Worm (Caenorhabditis elegans) whole organism, L4 larva: ENCODE data around the gene rga-3.

Experiments used
- F37D6.2 ChIP-seq: sonication (generic microtip); optimal IDR thresholded peaks from 2 replicates; lab custom pipeline; 2016; ENCODE audit warnings: mild to moderate bottlenecking, missing genetic modification characterization, missing compliant biosample characterization
- R02D3.7 ChIP-seq: fragments of 150-350 bp; sonication (generic microtip); optimal IDR thresholded peaks from 3 replicates; lab custom pipeline; 2014; ENCODE audit warnings: missing biosample characterization, missing genetic modification characterization
- T20F7.1 ChIP-seq: fragments of 200-800 bp; sonication (Bioruptor generic); optimal IDR thresholded peaks from 2 replicates; lab custom pipeline; 2018; ENCODE audit warnings: mild to moderate bottlenecking, missing genetic modification characterization, missing compliant biosample characterization
- T26A8.4 ChIP-seq: fragments of 200-800 bp; sonication (Bioruptor generic); IDR thresholded peaks from 2 replicates; pipeline ENCODE4 v1.3.6; 2022; ENCODE audit warnings: missing genetic modification characterization, missing compliant biosample characterization
- Y5F2A.4 ChIP-seq: fragments of 200-800 bp; sonication (Bioruptor generic); optimal IDR thresholded peaks from 2 replicates; lab custom pipeline; 2018; ENCODE audit warnings: mild to moderate bottlenecking, missing genetic modification characterization, missing compliant biosample characterization
- ZK546.5 ChIP-seq, 2 experiments: sonication (generic microtip); optimal IDR thresholded peaks; 2 replicates each; lab custom pipeline; 2017; ENCODE audit warnings: missing biosample characterization in 2 of 2, missing genetic modification characterization in 2 of 2
- ceh-20 ChIP-seq: fragments of 200-800 bp; sonication (Bioruptor generic); IDR thresholded peaks from 2 replicates; pipeline ENCODE4 v1.3.6; 2022; ENCODE audit warnings: missing genetic modification reagents, missing genetic modification characterization, missing compliant biosample characterization
- ceh-28 ChIP-seq: fragments of 150-350 bp; optimal IDR thresholded peaks from 2 replicates; lab custom pipeline; 2014; ENCODE audit warnings: missing biosample characterization, missing genetic modification reagents, missing genetic modification characterization
- ceh-32 ChIP-seq: sonication (generic microtip); optimal IDR thresholded peaks from 2 replicates; lab custom pipeline; 2016; ENCODE audit warnings: mild to moderate bottlenecking, missing genetic modification characterization, missing compliant biosample characterization; ENCODE audit not compliant: poor library complexity
- ceh-82 ChIP-seq: sonication (generic microtip); optimal IDR thresholded peaks from 2 replicates; lab custom pipeline; 2017; ENCODE audit warnings: missing biosample characterization, missing genetic modification characterization
- ctbp-1 ChIP-seq: fragments of 200-800 bp; sonication (Bioruptor generic); IDR thresholded peaks from 2 replicates; pipeline ENCODE4 v1.3.6; 2022; ENCODE audit warnings: missing genetic modification reagents, missing genetic modification characterization, missing compliant biosample characterization
- daf-16 ChIP-seq, 3 experiments: sonication (generic microtip); optimal IDR thresholded peaks; 2 replicates each; lab custom pipeline; 2016 to 2017; ENCODE audit warnings: missing genetic modification characterization in 3 of 3, missing genetic modification reagents in 3 of 3, mild to moderate bottlenecking in 2 of 3, missing compliant biosample characterization in 2 of 3, missing biosample characterization in 1 of 3, moderate library complexity in 1 of 3
- dmd-6 ChIP-seq: fragments of 200-800 bp; sonication (Bioruptor generic); IDR thresholded peaks from 2 replicates; pipeline ENCODE4 v1.3.6; 2022; ENCODE audit warnings: missing genetic modification reagents, missing genetic modification characterization, missing compliant biosample characterization
- dve-1 ChIP-seq: sonication (generic microtip); optimal IDR thresholded peaks from 2 replicates; lab custom pipeline; 2017; ENCODE audit warnings: antibody characterized with exemption, mild to moderate bottlenecking, missing genetic modification characterization, missing compliant biosample characterization; ENCODE audit not compliant: insufficient read depth
- egl-27 ChIP-seq: sonication (generic microtip); optimal IDR thresholded peaks from 3 replicates; lab custom pipeline; 2017; ENCODE audit warnings: missing biosample characterization, missing genetic modification reagents, missing genetic modification characterization
- egl-43 ChIP-seq: fragments of 200-800 bp; sonication (Bioruptor generic); IDR thresholded peaks from 2 replicates; pipeline ENCODE4 v1.3.6; 2022; ENCODE audit warnings: missing genetic modification reagents, missing genetic modification characterization, missing compliant biosample characterization
- fos-1 ChIP-seq: fragments of 150-350 bp; optimal IDR thresholded peaks from 2 replicates; lab custom pipeline; 2014; ENCODE audit warnings: missing biosample characterization, missing genetic modification characterization
- gei-8 ChIP-seq: fragments of 200-800 bp; sonication (Bioruptor generic); optimal IDR thresholded peaks from 2 replicates; lab custom pipeline; 2018; ENCODE audit warnings: mild to moderate bottlenecking, missing genetic modification characterization, missing compliant biosample characterization
- hif-1 ChIP-seq, 2 experiments: sonication (generic microtip); optimal IDR thresholded peaks; 2 replicates each; lab custom pipeline; 2016 to 2017; ENCODE audit warnings: missing compliant biosample characterization in 2 of 2, missing genetic modification characterization in 2 of 2, missing genetic modification reagents in 2 of 2, missing genotype in 2 of 2, mild to moderate bottlenecking in 1 of 2
- hlh-11 ChIP-seq: fragments of 200-800 bp; sonication (Bioruptor generic); optimal IDR thresholded peaks from 2 replicates; lab custom pipeline; 2018; ENCODE audit warnings: mild to moderate bottlenecking, missing genetic modification characterization, missing compliant biosample characterization
- hlh-30 ChIP-seq: sonication (generic microtip); optimal IDR thresholded peaks from 2 replicates; lab custom pipeline; 2017; ENCODE audit warnings: antibody characterized with exemption, mild to moderate bottlenecking, missing genetic modification characterization, missing compliant biosample characterization; ENCODE audit not compliant: insufficient read depth
- hmg-1.1 ChIP-seq: fragments of 200-800 bp; sonication (Bioruptor generic); IDR thresholded peaks from 2 replicates; pipeline ENCODE4 v1.3.6; 2022; ENCODE audit warnings: missing genetic modification reagents, missing genetic modification characterization, missing compliant biosample characterization
- lin-1 ChIP-seq: fragments of 200-800 bp; sonication (Bioruptor generic); IDR thresholded peaks from 2 replicates; pipeline ENCODE4 v1.3.6; 2022; ENCODE audit warnings: missing genetic modification reagents, missing genetic modification characterization, missing compliant biosample characterization
- lin-13 ChIP-seq: fragments of 150-350 bp; optimal IDR thresholded peaks from 2 replicates; lab custom pipeline; 2014; ENCODE audit warnings: missing biosample characterization, missing genetic modification reagents, missing genetic modification characterization
- lin-38 ChIP-seq: fragments of 200-800 bp; sonication (Bioruptor generic); IDR thresholded peaks from 2 replicates; pipeline ENCODE4 v1.3.6; 2022; ENCODE audit warnings: missing genetic modification reagents, missing genetic modification characterization, missing compliant biosample characterization
- mdl-1 ChIP-seq, 2 experiments: fragments of 150-350 bp in 1 of 2; sonication (generic microtip) in 1 of 2; optimal IDR thresholded peaks; 2 replicates each; lab custom pipeline; 2014 to 2017; ENCODE audit warnings: missing biosample characterization in 2 of 2, missing genetic modification characterization in 2 of 2
- mep-1 ChIP-seq: fragments of 150-350 bp; sonication (generic microtip); optimal IDR thresholded peaks from 3 replicates; lab custom pipeline; 2014; ENCODE audit warnings: missing biosample characterization, missing genetic modification characterization
- mxl-2 ChIP-seq: fragments of 200-800 bp; sonication (Bioruptor generic); conservative IDR thresholded peaks from 2 replicates; pipeline ENCODE4 v1.3.6; 2022; ENCODE audit warnings: missing genetic modification reagents, missing genetic modification characterization, missing compliant biosample characterization
- mxl-3 ChIP-seq: fragments of 200-800 bp; sonication (Bioruptor generic); optimal IDR thresholded peaks from 2 replicates; lab custom pipeline; 2018; ENCODE audit warnings: mild to moderate bottlenecking, missing genetic modification characterization, missing compliant biosample characterization
- nhr-10 ChIP-seq: fragments of 150-350 bp; optimal IDR thresholded peaks from 2 replicates; lab custom pipeline; 2014; ENCODE audit warnings: missing biosample characterization, missing genetic modification characterization
- nhr-102 ChIP-seq: sonication (generic microtip); optimal IDR thresholded peaks from 2 replicates; lab custom pipeline; 2016; ENCODE audit warnings: mild to moderate bottlenecking, missing genetic modification characterization, moderate library complexity, missing compliant biosample characterization
- nhr-25 ChIP-seq: sonication (generic microtip); optimal IDR thresholded peaks from 2 replicates; lab custom pipeline; 2017; ENCODE audit warnings: missing genetic modification characterization, mild to moderate bottlenecking, missing compliant biosample characterization, antibody characterized with exemption, moderate library complexity, borderline replicate concordance; ENCODE audit not compliant: insufficient read depth
- nhr-28 ChIP-seq: fragments of 150-350 bp; optimal IDR thresholded peaks from 2 replicates; lab custom pipeline; 2014; ENCODE audit warnings: missing biosample characterization, missing genetic modification characterization
- nhr-48 ChIP-seq: sonication (generic microtip); optimal IDR thresholded peaks from 2 replicates; lab custom pipeline; 2016; ENCODE audit warnings: mild to moderate bottlenecking, missing genetic modification characterization, missing compliant biosample characterization
- nhr-77 ChIP-seq: fragments of 150-350 bp; optimal IDR thresholded peaks from 2 replicates; lab custom pipeline; 2014; ENCODE audit warnings: missing biosample characterization, missing genetic modification characterization
- php-3 ChIP-seq: fragments of 200-800 bp; sonication (Bioruptor generic); IDR thresholded peaks from 2 replicates; pipeline ENCODE4 v1.3.6; 2022; ENCODE audit warnings: missing genetic modification reagents, missing genetic modification characterization, missing compliant biosample characterization
- pqm-1 ChIP-seq: sonication (generic microtip); optimal IDR thresholded peaks from 2 replicates; lab custom pipeline; 2017; ENCODE audit warnings: missing biosample characterization, missing genetic modification characterization
- saeg-2 ChIP-seq: fragments of 200-800 bp; sonication (Bioruptor generic); IDR thresholded peaks from 2 replicates; pipeline ENCODE4 v1.3.6; 2022; ENCODE audit warnings: missing genetic modification reagents, missing genetic modification characterization, missing compliant biosample characterization
- spr-1 ChIP-seq: sonication (generic microtip); optimal IDR thresholded peaks from 2 replicates; lab custom pipeline; 2016; ENCODE audit warnings: mild to moderate bottlenecking, missing genetic modification characterization, missing compliant biosample characterization
- spr-3 ChIP-seq: fragments of 200-800 bp; sonication (Bioruptor generic); optimal IDR thresholded peaks from 2 replicates; lab custom pipeline; 2018; ENCODE audit warnings: mild to moderate bottlenecking, missing genetic modification characterization, missing compliant biosample characterization
- tra-1 ChIP-seq: fragments of 200-800 bp; sonication (Bioruptor generic); IDR thresholded peaks from 2 replicates; pipeline ENCODE4 v1.3.6; 2022; ENCODE audit warnings: missing genetic modification reagents, missing genetic modification characterization, missing compliant biosample characterization
- zip-11 ChIP-seq: fragments of 200-800 bp; sonication (Bioruptor generic); IDR thresholded peaks from 2 replicates; pipeline ENCODE4 v1.3.6; 2022; ENCODE audit warnings: missing genetic modification characterization, missing compliant biosample characterization
- ztf-7 ChIP-seq: fragments of 150-350 bp; optimal IDR thresholded peaks from 2 replicates; lab custom pipeline; 2014; ENCODE audit warnings: missing biosample characterization, missing genetic modification characterization

rga-3 gene

ce11 chrV:5763787-5764186, 46.1 kb downstream of the rga-3 start, which contains the start of gene pgph-3 (continued):
- TF ChIP-seq fos-1 (tag; lab: Kevin White, UChicago) = no peak
- peak; percentile 61 for TF ChIP-seq nhr-25 (tag; lab: Kevin White, UChicago)
- TF ChIP-seq R02D3.7 (tag; lab: Kevin White, UChicago) = no peak
- TF ChIP-seq php-3 (GFP tag; lab: Robert Waterston, UW) = peak; percentile 84
- no peak for TF ChIP-seq ceh-32
- TF ChIP-seq lin-1 = peak; percentile 91
- peak; percentile 71 for TF ChIP-seq mxl-3 (GFP tag; lab: Kevin White, UChicago)
- peak; percentile 38 for TF ChIP-seq lin-38 (GFP tag; lab: Robert Waterston, UW)
- TF ChIP-seq ceh-28 (tag; lab: Kevin White, UChicago) = no peak
- peak; percentile 60 for TF ChIP-seq nhr-10 (tag; lab: Kevin White, UChicago)
- TF ChIP-seq ctbp-1 (GFP tag; lab: Robert Waterston, UW) = no peak
- TF ChIP-seq gei-8 (GFP tag; lab: Kevin White, UChicago) = peak; percentile 7
- TF ChIP-seq spr-1 = peak; percentile 26
- TF ChIP-seq ZK546.5 (tag; optimal IDR thresholded peaks at IDR 0.05; lab: Kevin White, UChicago) = no peak
- peak; percentile 52 for TF ChIP-seq mep-1 (tag; lab: Kevin White, UChicago)
- TF ChIP-seq nhr-77 (tag; lab: Kevin White, UChicago) = peak; percentile 85
- TF ChIP-seq saeg-2 = peak; percentile 77; the same call in 1 of the 2 replicates
- TF ChIP-seq hif-1 (tag; optimal IDR thresholded peaks at IDR 0.05; lab: Kevin White, UChicago) = peak in 1 of 2 experiments; percentile 41
- TF ChIP-seq spr-3 (GFP tag; lab: Kevin White, UChicago) = no peak

- no peak for TF ChIP-seq Y5F2A.4 (GFP tag; lab: Kevin White, UChicago)
- TF ChIP-seq hlh-11 = peak; percentile 14
- no peak for TF ChIP-seq daf-16 (GFP tag; optimal IDR thresholded peaks at IDR 0.05; lab: Kevin White, UChicago)
- peak; percentile 66 for TF ChIP-seq daf-16 (tag; optimal IDR thresholded peaks at IDR 0.05; lab: Kevin White, UChicago)
- TF ChIP-seq dve-1 = peak; percentile 29
Observed at ce11 chrV:5765081-5765480, 47.4 kb downstream of the rga-3 start, which contains the start of gene pgph-2. Gene pgph-2 (plus strand): TSS chrV:5765127.

ce11 chrV:5768292-5768695, 50.6 kb downstream of the rga-3 start:
- TF ChIP-seq F37D6.2 (tag; lab: Kevin White, UChicago) (no peak), nhr-25 (tag; lab: Kevin White, UChicago) (peak; percentile 64), php-3 (GFP tag; lab: Robert Waterston, UW) (peak; percentile 61; the same call in 1 of the 2 replicates), zip-11 (no peak), mxl-3 (GFP tag; lab: Kevin White, UChicago) (peak; percentile 82), daf-16 (GFP tag; optimal IDR thresholded peaks at IDR 0.05; lab: Kevin White, UChicago) (peak in 1 of 2 experiments; percentile 44), daf-16 (tag; optimal IDR thresholded peaks at IDR 0.05; lab: Kevin White, UChicago) (peak; percentile 66), T20F7.1 (GFP tag; lab: Kevin White, UChicago) (peak; percentile 15), ztf-7 (peak; percentile 17), pqm-1 (tag; lab: Kevin White, UChicago) (peak; percentile 33), dmd-6 (GFP tag; lab: Robert Waterston, UW) (peak; percentile 86), ceh-20 (peak; percentile 80; the same call in 1 of the 2 replicates), nhr-48 (peak; percentile 94), mep-1 (tag; lab: Kevin White, UChicago) (peak; percentile 28), dve-1 (peak; percentile 86), egl-43 (no peak), fos-1 (tag; lab: Kevin White, UChicago) (no peak), nhr-28 (peak; percentile 81), lin-1 (peak; percentile 73; the same call in 1 of the 2 replicates), mxl-2 (GFP tag; lab: Robert Waterston, UW) (peak; percentile 97), tra-1 (GFP tag; lab: Robert Waterston, UW) (peak; percentile 40; the same call in 1 of the 2 replicates), ceh-82 (tag; lab: Kevin White, UChicago) (no peak), hmg-1.1 (0 out of 2 replicates have a peak, but pooled peaks have one; percentile 11), lin-38 (GFP tag; lab: Robert Waterston, UW) (peak; percentile 32; the same call in 1 of the 2 replicates), hlh-30 (tag; lab: Kevin White, UChicago) (peak; percentile 91), mdl-1 (tag; optimal IDR thresholded peaks at IDR 0.05; lab: Kevin White, UChicago) (peak; percentile 88 to 91), nhr-10 (tag; lab: Kevin White, UChicago) (peak; percentile 79), lin-13 (no peak), spr-1 (peak; percentile 67), hlh-11 (peak; percentile 98), ZK546.5 (tag; optimal IDR thresholded peaks at IDR 0.05; lab: Kevin White, UChicago) (no peak), T26A8.4 (GFP tag; lab: Robert Waterston, UW) (peak; percentile 46), egl-27 (tag; lab: Kevin White, UChicago) (no peak), nhr-102 (tag; lab: Kevin White, UChicago) (peak; percentile 78)
